Fruit fly (Drosophila melanogaster): ENCODE results near the gene CG15432.
A peak's percentile ranks its signal among the peaks of the same experiment; 100 is the strongest.

CG15432 gene

DNA sequence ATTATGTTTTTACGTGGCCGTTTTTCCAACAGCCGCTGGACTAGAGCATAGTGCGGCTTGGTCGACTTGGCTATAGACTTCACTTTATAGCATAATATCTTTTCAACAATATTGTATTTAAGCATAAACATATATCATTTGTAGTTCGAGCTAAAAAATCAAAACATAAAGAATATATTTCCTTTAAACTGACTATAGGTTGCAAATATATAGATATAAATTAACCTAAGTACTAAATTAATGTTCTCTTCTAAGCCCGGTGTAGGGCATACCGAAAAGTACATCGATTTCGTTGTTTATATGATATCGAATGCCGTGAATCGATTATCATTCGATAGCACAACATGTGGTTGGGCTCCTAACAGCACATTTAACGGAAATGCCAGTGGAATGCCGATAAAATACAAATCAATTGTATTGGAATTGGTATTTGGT is 6.5 kb downstream of the CG15432 start, which contains the start of gene MFS18 (continued):
- TF ChIP-seq Hr39 (optimal IDR thresholded peaks at IDR 0.05), result no peak
- TF ChIP-seq CG31388 (GFP tag; optimal IDR thresholded peaks at IDR 0.05), result peak; percentile 93
- peak; percentile 97 for TF ChIP-seq BtbVII (GFP tag; optimal IDR thresholded peaks at IDR 0.05)
- TF ChIP-seq NK7.1 (GFP tag; optimal IDR thresholded peaks at IDR 0.05), result peak; percentile 92
- peak; percentile 97 for TF ChIP-seq danr (GFP tag; IDR thresholded peaks at IDR 0.05)
- TF ChIP-seq Atf3 (GFP tag; optimal IDR thresholded peaks at IDR 0.05), result peak; percentile 69
- peak; percentile 98 for TF ChIP-seq Dbx (GFP tag; IDR thresholded peaks at IDR 0.05)
- peak; percentile 97 for TF ChIP-seq CG31224 (GFP tag; IDR thresholded peaks at IDR 0.05)
- TF ChIP-seq chm (GFP tag; IDR thresholded peaks at IDR 0.05), result peak; percentile 97
- peak; percentile 97 for TF ChIP-seq CG6683 (GFP tag; optimal IDR thresholded peaks at IDR 0.05)
- no peak for TF ChIP-seq Trl (optimal IDR thresholded peaks at IDR 0.05)
- peak; percentile 79 for TF ChIP-seq Trl (GFP tag; optimal IDR thresholded peaks at IDR 0.05)
- TF ChIP-seq sens-2 (GFP tag; IDR thresholded peaks at IDR 0.05), result peak; percentile 97
- TF ChIP-seq CG1832 (GFP tag; optimal IDR thresholded peaks at IDR 0.05), result no peak
- peak; percentile 35 for TF ChIP-seq CG11398 (GFP tag; optimal IDR thresholded peaks at IDR 0.05)
- TF ChIP-seq cad (GFP tag; optimal IDR thresholded peaks at IDR 0.05), result no peak
- no peak for TF ChIP-seq sqz (GFP tag; optimal IDR thresholded peaks at IDR 0.05)
- peak; percentile 97 for TF ChIP-seq CG11696 (GFP tag; IDR thresholded peaks at IDR 0.05)
- peak; percentile 65 for TF ChIP-seq disco-r (GFP tag; optimal IDR thresholded peaks at IDR 0.05)
- no peak for TF ChIP-seq Hey (tag; optimal IDR thresholded peaks at IDR 0.05)
- peak; percentile 91 for TF ChIP-seq psq (GFP tag; optimal IDR thresholded peaks at IDR 0.05)
- peak; percentile 73 for TF ChIP-seq CG4707 (GFP tag; optimal IDR thresholded peaks at IDR 0.05)
- TF ChIP-seq ind (GFP tag; optimal IDR thresholded peaks at IDR 0.05), result peak; percentile 99
- peak; percentile 98 for TF ChIP-seq Ets65A (GFP tag)
- peak; percentile 96 for TF ChIP-seq Fer2 (tag; optimal IDR thresholded peaks at IDR 0.05)
- TF ChIP-seq dati (GFP tag; IDR thresholded peaks at IDR 0.05), result peak; percentile 97
- TF ChIP-seq Myb (GFP tag; optimal IDR thresholded peaks at IDR 0.05), result peak; percentile 88
- peak; percentile 96 for TF ChIP-seq Ets97D (GFP tag; optimal IDR thresholded peaks at IDR 0.05)
- TF ChIP-seq lab (GFP tag; optimal IDR thresholded peaks at IDR 0.05), result peak; percentile 99
- peak; percentile 91 for TF ChIP-seq CG4328 (GFP tag; optimal IDR thresholded peaks at IDR 0.05)
- TF ChIP-seq Gug (GFP tag; IDR thresholded peaks at IDR 0.05), result peak; percentile 99
- TF ChIP-seq zf30C (GFP tag; optimal IDR thresholded peaks at IDR 0.05), result no peak
- peak; percentile 99 for TF ChIP-seq ranshi (GFP tag; IDR thresholded peaks at IDR 0.05)
- TF ChIP-seq tx (GFP tag; optimal IDR thresholded peaks at IDR 0.05), result peak; percentile 63
- TF ChIP-seq luna (GFP tag; optimal IDR thresholded peaks at IDR 0.05), result peak; percentile 73
- peak; percentile 97 for TF ChIP-seq CG7372 (GFP tag; IDR thresholded peaks at IDR 0.05)
- TF ChIP-seq CG2129 (GFP tag; IDR thresholded peaks at IDR 0.05; ENCODE audit: partially characterized antibody), result no peak; the same call in 1 of the 2 replicates
- peak in 1 of 3 experiments; percentile 99 for TF ChIP-seq lola (GFP tag; optimal IDR thresholded peaks at IDR 0.05)
- TF ChIP-seq CG15269 (tag; optimal IDR thresholded peaks at IDR 0.05), result peak; percentile 95
- peak; percentile 98 for TF ChIP-seq Xbp1 (GFP tag; optimal IDR thresholded peaks at IDR 0.05)
- TF ChIP-seq HHEX (GFP tag; optimal IDR thresholded peaks at IDR 0.05), result peak; percentile 98
- TF ChIP-seq otp (GFP tag; IDR thresholded peaks at IDR 0.05), result peak; percentile 99
- TF ChIP-seq BEAF-32 (GFP tag; optimal IDR thresholded peaks at IDR 0.05), result peak; percentile 49
- peak; percentile 96 for TF ChIP-seq Mrtf (GFP tag; IDR thresholded peaks at IDR 0.05)
- TF ChIP-seq CG8478 (optimal IDR thresholded peaks at IDR 0.05), result no peak
- TF ChIP-seq CG43689 (GFP tag; IDR thresholded peaks at IDR 0.05), result peak; percentile 96
- peak; percentile 99 for TF ChIP-seq Asciz (GFP tag; optimal IDR thresholded peaks at IDR 0.05)
- peak; percentile 97 for TF ChIP-seq Hmr (GFP tag; optimal IDR thresholded peaks at IDR 0.05)
- TF ChIP-seq wdn (GFP tag; IDR thresholded peaks at IDR 0.05), result peak; percentile 98
- peak; percentile 97 for TF ChIP-seq CG6175 (GFP tag; IDR thresholded peaks at IDR 0.05)
- TF ChIP-seq grn (GFP tag; optimal IDR thresholded peaks at IDR 0.05), result peak; percentile 74
- TF ChIP-seq sob (GFP tag; IDR thresholded peaks at IDR 0.05), result peak; percentile 98
- TF ChIP-seq ci (GFP tag; IDR thresholded peaks at IDR 0.05), result peak; percentile 99
